Fruit fly (Drosophila melanogaster): ENCODE data around the gene aay.

The aay gene

DNA sequence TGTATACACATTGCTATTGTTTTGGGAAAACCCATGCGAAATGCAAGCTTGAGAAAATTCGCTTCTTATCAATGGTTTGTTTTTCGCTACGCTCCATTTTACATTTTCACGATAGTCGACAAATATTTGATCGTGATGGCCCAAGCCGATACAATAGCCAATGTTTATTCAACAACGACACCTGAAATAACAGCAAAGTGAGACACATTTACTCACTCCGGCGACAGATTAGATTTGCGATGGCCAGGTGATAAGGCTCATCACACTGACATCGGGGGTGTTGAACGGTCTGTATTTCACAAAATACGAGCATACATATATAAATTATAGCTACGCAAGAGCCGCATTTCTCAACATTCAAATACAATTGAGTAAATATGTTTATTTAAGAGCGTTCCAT, 25.9 kb upstream of the aay start (continued):
- peak; percentile 70 for TF ChIP-seq CG8388 (GFP tag; optimal IDR thresholded peaks at IDR 0.05)
- TF ChIP-seq zfh1 (GFP tag; IDR thresholded peaks at IDR 0.05) = peak; percentile 59; the same call in 2 of the 3 replicates
- TF ChIP-seq nom (GFP tag; optimal IDR thresholded peaks at IDR 0.05) = peak; percentile 60
- TF ChIP-seq Sox100B (GFP tag; optimal IDR thresholded peaks at IDR 0.05) = peak; percentile 73
- peak; percentile 30 for TF ChIP-seq YL-1 (GFP tag; optimal IDR thresholded peaks at IDR 0.05)
- peak; percentile 59; the same call in 2 of the 3 replicates for TF ChIP-seq CG11695 (GFP tag; IDR thresholded peaks at IDR 0.05)
- TF ChIP-seq CG7928 (GFP tag; optimal IDR thresholded peaks at IDR 0.05) = peak; percentile 43
- TF ChIP-seq CG12071 (GFP tag; optimal IDR thresholded peaks at IDR 0.05) = peak; percentile 94
- TF ChIP-seq sob (GFP tag; IDR thresholded peaks at IDR 0.05) = peak; percentile 76
- peak; percentile 25 for TF ChIP-seq CG8924 (tag; optimal IDR thresholded peaks at IDR 0.05)
- TF ChIP-seq Lhr (GFP tag; optimal IDR thresholded peaks at IDR 0.05) = no peak
- no peak for TF ChIP-seq Xbp1 (GFP tag; optimal IDR thresholded peaks at IDR 0.05)
- TF ChIP-seq sqz (GFP tag; optimal IDR thresholded peaks at IDR 0.05) = peak; percentile 66
- peak; percentile 67 for TF ChIP-seq ara (GFP tag; IDR thresholded peaks at IDR 0.05)
- no peak for TF ChIP-seq cg (GFP tag; optimal IDR thresholded peaks at IDR 0.05)
- TF ChIP-seq gcm (GFP tag; optimal IDR thresholded peaks at IDR 0.05) = peak; percentile 18
- no peak for TF ChIP-seq chn (GFP tag; optimal IDR thresholded peaks at IDR 0.05)
- peak; percentile 42 for TF ChIP-seq CG14965 (GFP tag; optimal IDR thresholded peaks at IDR 0.05; ENCODE audit: borderline replicate concordance)
- TF ChIP-seq Fer1 (GFP tag; optimal IDR thresholded peaks at IDR 0.05) = peak; percentile 93
- peak; percentile 69 for TF ChIP-seq CG5180 (GFP tag; optimal IDR thresholded peaks at IDR 0.05)
- TF ChIP-seq CG32767 (GFP tag; IDR thresholded peaks at IDR 0.05) = no peak
- peak; percentile 20 for TF ChIP-seq CG12744 (GFP tag; optimal IDR thresholded peaks at IDR 0.05)
- no peak for TF ChIP-seq CG9437 (GFP tag; optimal IDR thresholded peaks at IDR 0.05)
- TF ChIP-seq NfI (GFP tag; optimal IDR thresholded peaks at IDR 0.05) = peak; percentile 38
- no peak for TF ChIP-seq ro (GFP tag; IDR thresholded peaks at IDR 0.05)
- TF ChIP-seq Gug (GFP tag; IDR thresholded peaks at IDR 0.05) = no peak
- TF ChIP-seq pros (GFP tag; optimal IDR thresholded peaks at IDR 0.05) = no peak
- no peak for TF ChIP-seq da (GFP tag; optimal IDR thresholded peaks at IDR 0.05)
- peak; percentile 31; the same call in 1 of the 2 replicates for TF ChIP-seq ham (GFP tag; IDR thresholded peaks at IDR 0.05)
- TF ChIP-seq CG4360 (GFP tag; IDR thresholded peaks at IDR 0.05) = no peak
- TF ChIP-seq CG17186 (GFP tag; optimal IDR thresholded peaks at IDR 0.05) = peak; percentile 38
- no peak for TF ChIP-seq Oaz (GFP tag; IDR thresholded peaks at IDR 0.05)
- peak; percentile 56 for TF ChIP-seq CG8359 (GFP tag; optimal IDR thresholded peaks at IDR 0.05; ENCODE audit: borderline replicate concordance)
- TF ChIP-seq twi (tag; optimal IDR thresholded peaks at IDR 0.05) = peak; percentile 42
- TF ChIP-seq nerfin-1 (tag; optimal IDR thresholded peaks at IDR 0.05) = peak; percentile 56
- TF ChIP-seq unpg (GFP tag; optimal IDR thresholded peaks at IDR 0.05) = peak; percentile 45
- TF ChIP-seq sens (GFP tag) = peak; percentile 52
- no peak for TF ChIP-seq crp (GFP tag; optimal IDR thresholded peaks at IDR 0.05)
- no peak for TF ChIP-seq Hr39 (optimal IDR thresholded peaks at IDR 0.05)
- peak; percentile 62 for TF ChIP-seq ac (GFP tag; optimal IDR thresholded peaks at IDR 0.05)
- peak; percentile 76 for TF ChIP-seq CrebB (tag; optimal IDR thresholded peaks at IDR 0.05)
- TF ChIP-seq bsh (GFP tag; optimal IDR thresholded peaks at IDR 0.05) = peak in 1 of 2 experiments; percentile 4
- TF ChIP-seq Hey (tag; optimal IDR thresholded peaks at IDR 0.05) = peak; percentile 58
- peak; percentile 69 for TF ChIP-seq CG1647 (GFP tag; optimal IDR thresholded peaks at IDR 0.05)
- no peak for TF ChIP-seq Opbp (GFP tag; IDR thresholded peaks at IDR 0.05; ENCODE audit: partially characterized antibody)
- no peak for TF ChIP-seq sima (GFP tag; optimal IDR thresholded peaks at IDR 0.05)
- TF ChIP-seq wek (GFP tag; optimal IDR thresholded peaks at IDR 0.05) = peak; percentile 79
- TF ChIP-seq D (optimal IDR thresholded peaks at IDR 0.05) = no peak
- peak; percentile 48 for TF ChIP-seq D (GFP tag; optimal IDR thresholded peaks at IDR 0.05)
- TF ChIP-seq Hr3 (GFP tag; optimal IDR thresholded peaks at IDR 0.05) = no peak
- no peak for TF ChIP-seq croc (GFP tag; conservative IDR thresholded peaks at IDR 0.05)

Measured in whole organism, embryonic.